Worm (Caenorhabditis elegans) whole organism, young adult: Measurements from ENCODE around the gene cyp-34A10.
A peak's percentile ranks its signal among the peaks of the same experiment; 100 is the strongest.

ENCODE experiments used
- B0035.1 ChIP-seq: sonication (generic microtip); optimal IDR thresholded peaks from 2 replicates; lab custom pipeline; 2016; ENCODE audit warnings: missing genetic modification characterization, mild to moderate bottlenecking, missing compliant biosample characterization, missing genotype, missing genetic modification reagents
- B0261.1 ChIP-seq: sonication (generic microtip); optimal IDR thresholded peaks from 2 replicates; lab custom pipeline; 2016; ENCODE audit warnings: mild to moderate bottlenecking, missing genetic modification characterization, moderate library complexity, missing compliant biosample characterization
- B0336.3 ChIP-seq: fragments of 200-800 bp; sonication (Bioruptor generic); IDR thresholded peaks from 2 replicates; pipeline ENCODE4 v1.3.6; 2022; ENCODE audit warnings: missing genetic modification characterization, missing compliant biosample characterization
- F22D6.2 ChIP-seq: sonication (generic microtip); optimal IDR thresholded peaks from 2 replicates; lab custom pipeline; 2016; ENCODE audit warnings: mild to moderate bottlenecking, missing genetic modification characterization, missing compliant biosample characterization
- F39B2.1 ChIP-seq: fragments of 200-800 bp; sonication (Bioruptor generic); IDR thresholded peaks from 2 replicates; pipeline ENCODE4 v1.3.6; 2022; ENCODE audit warnings: missing genetic modification reagents, missing genetic modification characterization, missing compliant biosample characterization
- F55B11.4 ChIP-seq: sonication (generic microtip); optimal IDR thresholded peaks from 2 replicates; lab custom pipeline; 2016; ENCODE audit warnings: missing compliant biosample characterization, missing genetic modification characterization, borderline replicate concordance; ENCODE audit not compliant: insufficient read depth
- F57A8.1 ChIP-seq: fragments of 200-800 bp; sonication (Bioruptor generic); optimal IDR thresholded peaks from 2 replicates; lab custom pipeline; 2018; ENCODE audit warnings: mild to moderate bottlenecking, missing genetic modification characterization, moderate library complexity, missing compliant biosample characterization
- T26A5.8 ChIP-seq: sonication (generic microtip); optimal IDR thresholded peaks from 2 replicates; lab custom pipeline; 2016; ENCODE audit warnings: missing genetic modification characterization, missing compliant biosample characterization
- ama-1 ChIP-seq, 3 experiments: fragments of 150-350 bp in 1 of 3; sonication (generic microtip) in 2 of 3; optimal IDR thresholded peaks; 2 replicates each; lab custom pipeline; 2014 to 2018; ENCODE audit warnings: missing biosample characterization in 2 of 3, missing genetic modification characterization in 2 of 3, missing genetic modification reagents in 2 of 3
- aptf-2 ChIP-seq: fragments of 200-800 bp; sonication (Bioruptor generic); conservative IDR thresholded peaks from 2 replicates; pipeline ENCODE4 v1.3.6; 2022; ENCODE audit warnings: missing genetic modification reagents, missing genetic modification characterization, missing compliant biosample characterization
- attf-3 ChIP-seq: fragments of 200-800 bp; sonication (Bioruptor generic); conservative IDR thresholded peaks from 2 replicates; pipeline ENCODE4 v1.3.6; 2022; ENCODE audit warnings: missing genetic modification reagents, missing genetic modification characterization, missing compliant biosample characterization
- attf-5 ChIP-seq: fragments of 200-800 bp; sonication (Bioruptor generic); optimal IDR thresholded peaks from 2 replicates; lab custom pipeline; 2018; ENCODE audit warnings: mild to moderate bottlenecking, missing genetic modification characterization, missing compliant biosample characterization
- bed-1 ChIP-seq: fragments of 200-800 bp; sonication (Bioruptor generic); IDR thresholded peaks from 2 replicates; pipeline ENCODE4 v1.3.6; 2022; ENCODE audit warnings: missing genetic modification reagents, missing genetic modification characterization, missing compliant biosample characterization
- cebp-1 ChIP-seq, 2 experiments: fragments of 200-800 bp in 1 of 2; sonication (Bioruptor generic) in 1 of 2; sonication (generic microtip) in 1 of 2; IDR thresholded peaks in 1 of 2; optimal IDR thresholded peaks in 1 of 2; 2 replicates each; pipeline versions ENCODE4 v1.3.6 to Lab custom; 2017 to 2022; ENCODE audit warnings: missing compliant biosample characterization in 2 of 2, missing genetic modification characterization in 2 of 2, mild to moderate bottlenecking in 1 of 2, missing genetic modification reagents in 1 of 2, moderate library complexity in 1 of 2
- chd-7 ChIP-seq: sonication (generic microtip); optimal IDR thresholded peaks from 2 replicates; lab custom pipeline; 2016; ENCODE audit warnings: mild to moderate bottlenecking, missing genetic modification characterization, moderate library complexity, missing compliant biosample characterization
- ets-4 ChIP-seq: fragments of 200-800 bp; sonication (Bioruptor generic); optimal IDR thresholded peaks from 2 replicates; lab custom pipeline; 2018; ENCODE audit warnings: mild to moderate bottlenecking, missing genetic modification characterization, missing compliant biosample characterization
- hlh-26 ChIP-seq: fragments of 200-800 bp; sonication (Bioruptor generic); conservative IDR thresholded peaks from 2 replicates; pipeline ENCODE4 v1.3.6; 2022; ENCODE audit warnings: missing genetic modification reagents, missing genetic modification characterization, missing compliant biosample characterization
- hrde-1 ChIP-seq: sonication (generic microtip); optimal IDR thresholded peaks from 2 replicates; lab custom pipeline; 2016; ENCODE audit warnings: missing genetic modification characterization, mild to moderate bottlenecking, missing compliant biosample characterization, moderate library complexity, missing genotype, missing genetic modification reagents, borderline replicate concordance
- lin-26 ChIP-seq: fragments of 200-800 bp; sonication (Bioruptor generic); IDR thresholded peaks from 2 replicates; pipeline ENCODE4 v1.3.6; 2022; ENCODE audit warnings: missing genetic modification reagents, missing genetic modification characterization, missing compliant biosample characterization
- lir-1 ChIP-seq: fragments of 200-800 bp; sonication (Bioruptor generic); conservative IDR thresholded peaks from 2 replicates; pipeline ENCODE4 v1.3.6; 2022; ENCODE audit warnings: missing genetic modification reagents, missing genetic modification characterization, missing compliant biosample characterization
- madf-10 ChIP-seq: sonication (generic microtip); optimal IDR thresholded peaks from 2 replicates; lab custom pipeline; 2016; ENCODE audit warnings: mild to moderate bottlenecking, missing genetic modification characterization, missing compliant biosample characterization
- madf-8 ChIP-seq: fragments of 200-800 bp; sonication (Bioruptor generic); conservative IDR thresholded peaks from 2 replicates; pipeline ENCODE4 v1.3.6; 2022; ENCODE audit warnings: missing genetic modification reagents, missing genetic modification characterization, missing compliant biosample characterization
- nfya-1 ChIP-seq: sonication (generic microtip); optimal IDR thresholded peaks from 2 replicates; lab custom pipeline; 2017; ENCODE audit warnings: antibody characterized with exemption, missing compliant biosample characterization, missing genetic modification characterization, borderline replicate concordance; ENCODE audit not compliant: insufficient read depth
- nfya-2 ChIP-seq: fragments of 200-800 bp; sonication (Bioruptor generic); IDR thresholded peaks from 2 replicates; pipeline ENCODE4 v1.3.6; 2022; ENCODE audit warnings: missing genetic modification reagents, missing genetic modification characterization, missing compliant biosample characterization
- nhr-179 ChIP-seq: sonication (generic microtip); optimal IDR thresholded peaks from 2 replicates; lab custom pipeline; 2016; ENCODE audit warnings: mild to moderate bottlenecking, missing genetic modification characterization, missing compliant biosample characterization
- nhr-90 ChIP-seq: sonication (generic microtip); optimal IDR thresholded peaks from 2 replicates; lab custom pipeline; 2016; ENCODE audit warnings: missing genotype, mild to moderate bottlenecking, missing genetic modification characterization, missing compliant biosample characterization
- sdz-38 ChIP-seq: sonication (generic microtip); optimal IDR thresholded peaks from 2 replicates; lab custom pipeline; 2016; ENCODE audit warnings: missing genotype, missing genetic modification characterization, missing compliant biosample characterization
- sea-2 ChIP-seq: fragments of 200-800 bp; sonication (Bioruptor generic); IDR thresholded peaks from 2 replicates; pipeline ENCODE4 v1.3.6; 2022; ENCODE audit warnings: missing genetic modification characterization, missing compliant biosample characterization
- snpc-1.1 ChIP-seq: sonication (generic microtip); optimal IDR thresholded peaks from 2 replicates; lab custom pipeline; 2017; ENCODE audit warnings: missing genetic modification characterization, mild to moderate bottlenecking, missing compliant biosample characterization, antibody characterized with exemption, moderate library complexity, missing genotype, missing genetic modification reagents; ENCODE audit not compliant: insufficient read depth
- somi-1 ChIP-seq: fragments of 200-800 bp; sonication (Bioruptor generic); optimal IDR thresholded peaks from 2 replicates; lab custom pipeline; 2018; ENCODE audit warnings: mild to moderate bottlenecking, missing genetic modification characterization, missing compliant biosample characterization
- sptf-2 ChIP-seq: fragments of 200-800 bp; sonication (Bioruptor generic); optimal IDR thresholded peaks from 2 replicates; lab custom pipeline; 2018; ENCODE audit warnings: mild to moderate bottlenecking, missing genetic modification characterization, missing compliant biosample characterization
- tbp1 ChIP-seq: fragments of 200-800 bp; sonication (Bioruptor generic); optimal IDR thresholded peaks from 2 replicates; lab custom pipeline; 2018; ENCODE audit warnings: mild to moderate bottlenecking, missing genetic modification characterization, missing compliant biosample characterization
- tbx-9 ChIP-seq: sonication (generic microtip); optimal IDR thresholded peaks from 2 replicates; lab custom pipeline; 2016; ENCODE audit warnings: borderline replicate concordance, missing genetic modification characterization, inconsistent platforms, missing compliant biosample characterization
- tlf-1 ChIP-seq: fragments of 200-800 bp; sonication (Bioruptor generic); optimal IDR thresholded peaks from 2 replicates; lab custom pipeline; 2018; ENCODE audit warnings: mild to moderate bottlenecking, missing genetic modification characterization, missing compliant biosample characterization
- unc-62 ChIP-seq: fragments of 150-350 bp; optimal IDR thresholded peaks from 2 replicates; lab custom pipeline; 2014; ENCODE audit warnings: missing biosample characterization, missing genetic modification reagents, missing genetic modification characterization
- xnd-1 ChIP-seq: sonication (generic microtip); optimal IDR thresholded peaks from 2 replicates; lab custom pipeline; 2016; ENCODE audit warnings: missing genotype, missing genetic modification reagents, missing genetic modification characterization, missing compliant biosample characterization
- ztf-26 ChIP-seq: sonication (generic microtip); optimal IDR thresholded peaks from 2 replicates; lab custom pipeline; 2017; ENCODE audit warnings: missing genetic modification characterization, missing compliant biosample characterization
- ztf-28 ChIP-seq: fragments of 200-800 bp; sonication (Bioruptor generic); IDR thresholded peaks from 2 replicates; pipeline ENCODE4 v1.3.6; 2022; ENCODE audit warnings: missing genetic modification reagents, missing genetic modification characterization, missing compliant biosample characterization
- ztf-3 ChIP-seq: fragments of 200-800 bp; sonication (Bioruptor generic); optimal IDR thresholded peaks from 2 replicates; lab custom pipeline; 2018; ENCODE audit warnings: mild to moderate bottlenecking, missing genetic modification characterization, missing compliant biosample characterization

cyp-34A10 gene

ce11 chrV:3994048-3994447 lies 21.3 kb upstream of the cyp-34A10 start, which contains the start of gene K09D9.9:
K09D9.9 (minus strand) TSS chrV:3994148.
- no peak for TF ChIP-seq aptf-2 (GFP tag; lab: Robert Waterston, UW)
- TF ChIP-seq nhr-179 (tag; lab: Kevin White, UChicago), result no peak
- no peak for TF ChIP-seq snpc-1.1
- TF ChIP-seq sptf-2 (GFP tag; lab: Kevin White, UChicago), result no peak
- no peak for TF ChIP-seq tlf-1 (GFP tag; lab: Kevin White, UChicago)
- no peak for TF ChIP-seq B0035.1
- no peak for TF ChIP-seq hlh-26
- TF ChIP-seq ztf-26 (tag; lab: Kevin White, UChicago), result no peak
- TF ChIP-seq ets-4 (GFP tag; lab: Kevin White, UChicago), result no peak
- no peak for TF ChIP-seq F57A8.1
- no peak for TF ChIP-seq F22D6.2
- no peak for TF ChIP-seq B0336.3 (GFP tag; lab: Robert Waterston, UW)

ce11 chrV:3992334-3992733 lies 19.5 kb upstream of the cyp-34A10 start:
- TF ChIP-seq hrde-1 (tag; lab: Kevin White, UChicago) (no peak), ztf-26 (tag; lab: Kevin White, UChicago) (no peak), F55B11.4 (tag; lab: Kevin White, UChicago) (no peak), lir-1 (no peak), madf-8 (GFP tag; lab: Robert Waterston, UW) (no peak)

ce11 chrV:3989070-3989469 lies 16.3 kb upstream of the cyp-34A10 start, which contains the start of gene nlp-27:
nlp-27 (plus strand) TSS chrV:3989378.
- no peak for TF ChIP-seq B0261.1 (tag; lab: Kevin White, UChicago)
- TF ChIP-seq xnd-1 (tag; lab: Kevin White, UChicago), result no peak

- peak; percentile 39 for TF ChIP-seq ama-1 (optimal IDR thresholded peaks at IDR 0.05; lab: Kevin White, UChicago)
- no peak for TF ChIP-seq ama-1 (GFP tag; optimal IDR thresholded peaks at IDR 0.05; lab: Kevin White, UChicago)
- no peak for TF ChIP-seq madf-10 (tag; lab: Kevin White, UChicago)
These were observed 14.8 kb upstream of the cyp-34A10 start, which contains the start of gene nlp-28 for ce11 chrV:3987616-3988015. nlp-28 (plus strand) TSS chrV:3987900.

ce11 chrV:3985104-3985503 lies 12.3 kb upstream of the cyp-34A10 start:
- TF ChIP-seq attf-5 (GFP tag; lab: Kevin White, UChicago) (no peak), sptf-2 (GFP tag; lab: Kevin White, UChicago) (no peak), ets-4 (GFP tag; lab: Kevin White, UChicago) (no peak), lin-26 (GFP tag; lab: Robert Waterston, UW) (no peak), sdz-38 (tag; lab: Kevin White, UChicago) (no peak), sea-2 (GFP tag; lab: Robert Waterston, UW) (no peak), lir-1 (no peak), bed-1 (GFP tag; lab: Robert Waterston, UW) (no peak), F39B2.1 (GFP tag; lab: Robert Waterston, UW) (no peak), somi-1 (GFP tag; lab: Kevin White, UChicago) (no peak), T26A5.8 (tag; lab: Kevin White, UChicago) (no peak), ama-1 (optimal IDR thresholded peaks at IDR 0.05; lab: Kevin White, UChicago) (no peak), ama-1 (GFP tag; optimal IDR thresholded peaks at IDR 0.05; lab: Kevin White, UChicago) (no peak), nfya-2 (no peak)

ce11 chrV:3984178-3984577 lies 11.4 kb upstream of the cyp-34A10 start, which contains the start of gene nlp-29:
nlp-29 (plus strand) TSS chrV:3984425.
- TF ChIP-seq hlh-26 (no peak), tbx-9 (tag; lab: Kevin White, UChicago) (no peak), nfya-1 (tag; lab: Kevin White, UChicago) (no peak), cebp-1 (GFP tag; IDR thresholded peaks at IDR 0.05; lab: Robert Waterston, UW) (no peak), cebp-1 (tag; optimal IDR thresholded peaks at IDR 0.05; lab: Kevin White, UChicago) (no peak), chd-7 (tag; lab: Kevin White, UChicago) (no peak), ztf-3 (GFP tag; lab: Kevin White, UChicago) (no peak), ztf-28 (GFP tag; lab: Robert Waterston, UW) (no peak), attf-5 (GFP tag; lab: Kevin White, UChicago) (no peak), attf-3 (GFP tag; lab: Robert Waterston, UW) (no peak), unc-62 (no peak), tbp1 (no peak), nhr-90 (tag; lab: Kevin White, UChicago) (no peak)
